Worm (Caenorhabditis elegans) whole organism, L4 larva: ENCODE results near the gene arrd-25.

Source experiments
- F10B5.3 ChIP-seq: sonication (generic microtip); optimal IDR thresholded peaks from 2 replicates; lab custom pipeline; 2016; ENCODE audit warnings: mild to moderate bottlenecking, missing genetic modification characterization, missing compliant biosample characterization
- F44E2.7 ChIP-seq: fragments of 200-800 bp; sonication (Bioruptor generic); IDR thresholded peaks from 2 replicates; pipeline ENCODE4 v2.1.2; 2022; ENCODE audit warnings: missing genetic modification characterization, missing compliant biosample characterization
- R02D3.7 ChIP-seq: fragments of 150-350 bp; sonication (generic microtip); optimal IDR thresholded peaks from 3 replicates; lab custom pipeline; 2014; ENCODE audit warnings: missing biosample characterization, missing genetic modification characterization
- T20F7.1 ChIP-seq: fragments of 200-800 bp; sonication (Bioruptor generic); optimal IDR thresholded peaks from 2 replicates; lab custom pipeline; 2018; ENCODE audit warnings: mild to moderate bottlenecking, missing genetic modification characterization, missing compliant biosample characterization
- Y75B8A.6 ChIP-seq: fragments of 200-800 bp; sonication (Bioruptor generic); IDR thresholded peaks from 2 replicates; pipeline ENCODE4 v1.3.6; 2022; ENCODE audit warnings: missing genetic modification reagents, missing genetic modification characterization, missing compliant biosample characterization
- ZK337.2 ChIP-seq: fragments of 200-800 bp; sonication (Bioruptor generic); IDR thresholded peaks from 2 replicates; pipeline ENCODE4 v1.3.6; 2022; ENCODE audit warnings: missing genetic modification reagents, missing genetic modification characterization, missing compliant biosample characterization
- ZK546.5 ChIP-seq, 2 experiments: sonication (generic microtip); optimal IDR thresholded peaks; 2 replicates each; lab custom pipeline; 2017; ENCODE audit warnings: missing biosample characterization in 2 of 2, missing genetic modification characterization in 2 of 2
- aha-1 ChIP-seq: fragments of 150-350 bp; peaks from one replicate; lab custom pipeline; 2014; ENCODE audit warnings: missing biosample characterization, missing genetic modification characterization
- arid-1 ChIP-seq: fragments of 200-800 bp; sonication (Bioruptor generic); conservative IDR thresholded peaks from 2 replicates; pipeline ENCODE4 v1.3.6; 2022; ENCODE audit warnings: missing genetic modification reagents, missing genetic modification characterization, missing compliant biosample characterization
- ceh-32 ChIP-seq: sonication (generic microtip); optimal IDR thresholded peaks from 2 replicates; lab custom pipeline; 2016; ENCODE audit warnings: mild to moderate bottlenecking, missing genetic modification characterization, missing compliant biosample characterization; ENCODE audit not compliant: poor library complexity
- cey-2 ChIP-seq: sonication (generic microtip); optimal IDR thresholded peaks from 3 replicates; lab custom pipeline; 2017; ENCODE audit warnings: missing genetic modification characterization, mild to moderate bottlenecking, missing compliant biosample characterization, antibody characterized with exemption, borderline replicate concordance; ENCODE audit not compliant: insufficient read depth
- ctbp-1 ChIP-seq: fragments of 200-800 bp; sonication (Bioruptor generic); IDR thresholded peaks from 2 replicates; pipeline ENCODE4 v1.3.6; 2022; ENCODE audit warnings: missing genetic modification reagents, missing genetic modification characterization, missing compliant biosample characterization
- daf-12 ChIP-seq: fragments of 150-350 bp; optimal IDR thresholded peaks from 2 replicates; lab custom pipeline; 2014; ENCODE audit warnings: missing biosample characterization, missing genetic modification reagents, missing genetic modification characterization
- daf-19 ChIP-seq: fragments of 200-800 bp; sonication (Bioruptor generic); conservative IDR thresholded peaks from 2 replicates; pipeline ENCODE4 v1.3.6; 2022; ENCODE audit warnings: missing genetic modification characterization, missing compliant biosample characterization
- daf-8 ChIP-seq: fragments of 200-800 bp; sonication (Bioruptor generic); IDR thresholded peaks from 2 replicates; pipeline ENCODE4 v1.3.6; 2022; ENCODE audit warnings: missing genetic modification characterization, missing compliant biosample characterization
- dpl-1 ChIP-seq: fragments of 150-350 bp; optimal IDR thresholded peaks from 2 replicates; lab custom pipeline; 2014; ENCODE audit warnings: missing biosample characterization, missing genetic modification reagents, missing genetic modification characterization
- egl-43 ChIP-seq: fragments of 200-800 bp; sonication (Bioruptor generic); IDR thresholded peaks from 2 replicates; pipeline ENCODE4 v1.3.6; 2022; ENCODE audit warnings: missing genetic modification reagents, missing genetic modification characterization, missing compliant biosample characterization
- fkh-10 ChIP-seq: fragments of 150-350 bp; optimal IDR thresholded peaks from 2 replicates; lab custom pipeline; 2014; ENCODE audit warnings: missing biosample characterization, missing genetic modification reagents, missing genetic modification characterization
- hif-1 ChIP-seq, 2 experiments: sonication (generic microtip); optimal IDR thresholded peaks; 2 replicates each; lab custom pipeline; 2016 to 2017; ENCODE audit warnings: missing compliant biosample characterization in 2 of 2, missing genetic modification characterization in 2 of 2, missing genetic modification reagents in 2 of 2, missing genotype in 2 of 2, mild to moderate bottlenecking in 1 of 2
- hlh-11 ChIP-seq: fragments of 200-800 bp; sonication (Bioruptor generic); optimal IDR thresholded peaks from 2 replicates; lab custom pipeline; 2018; ENCODE audit warnings: mild to moderate bottlenecking, missing genetic modification characterization, missing compliant biosample characterization
- hlh-30 ChIP-seq: sonication (generic microtip); optimal IDR thresholded peaks from 2 replicates; lab custom pipeline; 2017; ENCODE audit warnings: antibody characterized with exemption, mild to moderate bottlenecking, missing genetic modification characterization, missing compliant biosample characterization; ENCODE audit not compliant: insufficient read depth
- lin-13 ChIP-seq: fragments of 150-350 bp; optimal IDR thresholded peaks from 2 replicates; lab custom pipeline; 2014; ENCODE audit warnings: missing biosample characterization, missing genetic modification reagents, missing genetic modification characterization
- lin-29 ChIP-seq: fragments of 200-800 bp; sonication (Bioruptor generic); IDR thresholded peaks from 2 replicates; pipeline ENCODE4 v1.3.6; 2022; ENCODE audit warnings: missing genetic modification reagents, missing genetic modification characterization, missing compliant biosample characterization
- lin-38 ChIP-seq: fragments of 200-800 bp; sonication (Bioruptor generic); IDR thresholded peaks from 2 replicates; pipeline ENCODE4 v1.3.6; 2022; ENCODE audit warnings: missing genetic modification reagents, missing genetic modification characterization, missing compliant biosample characterization
- lin-39 ChIP-seq: fragments of 150-350 bp; optimal IDR thresholded peaks from 2 replicates; lab custom pipeline; 2014; ENCODE audit warnings: missing biosample characterization, missing genetic modification reagents, missing genetic modification characterization
- lir-3 ChIP-seq: sonication (generic microtip); optimal IDR thresholded peaks from 2 replicates; lab custom pipeline; 2016; ENCODE audit warnings: mild to moderate bottlenecking, missing genetic modification characterization, missing compliant biosample characterization
- lsy-2 ChIP-seq, 2 experiments: fragments of 150-350 bp in 1 of 2; sonication (generic microtip) in 1 of 2; optimal IDR thresholded peaks; 2 replicates each; lab custom pipeline; 2014 to 2017; ENCODE audit warnings: missing biosample characterization in 2 of 2, missing genetic modification characterization in 2 of 2
- madf-5 ChIP-seq, 2 experiments: fragments of 200-800 bp; sonication (Bioruptor generic); IDR thresholded peaks; 2 replicates each; pipeline ENCODE4 v1.3.6; 2022; ENCODE audit warnings: missing compliant biosample characterization in 2 of 2, missing genetic modification characterization in 2 of 2
- mes-2 ChIP-seq: sonication (generic microtip); optimal IDR thresholded peaks from 2 replicates; lab custom pipeline; 2016; ENCODE audit warnings: missing genotype, mild to moderate bottlenecking, missing genetic modification characterization, missing compliant biosample characterization; ENCODE audit not compliant: poor library complexity, severe bottlenecking
- mxl-2 ChIP-seq: fragments of 200-800 bp; sonication (Bioruptor generic); conservative IDR thresholded peaks from 2 replicates; pipeline ENCODE4 v1.3.6; 2022; ENCODE audit warnings: missing genetic modification reagents, missing genetic modification characterization, missing compliant biosample characterization
- mxl-3 ChIP-seq: fragments of 200-800 bp; sonication (Bioruptor generic); optimal IDR thresholded peaks from 2 replicates; lab custom pipeline; 2018; ENCODE audit warnings: mild to moderate bottlenecking, missing genetic modification characterization, missing compliant biosample characterization
- nhr-102 ChIP-seq: sonication (generic microtip); optimal IDR thresholded peaks from 2 replicates; lab custom pipeline; 2016; ENCODE audit warnings: mild to moderate bottlenecking, missing genetic modification characterization, moderate library complexity, missing compliant biosample characterization
- nhr-28 ChIP-seq: fragments of 150-350 bp; optimal IDR thresholded peaks from 2 replicates; lab custom pipeline; 2014; ENCODE audit warnings: missing biosample characterization, missing genetic modification characterization
- nhr-42 ChIP-seq: fragments of 200-800 bp; sonication (Bioruptor generic); IDR thresholded peaks from 2 replicates; pipeline ENCODE4 v1.3.6; 2022; ENCODE audit warnings: missing genetic modification characterization, missing compliant biosample characterization
- nhr-48 ChIP-seq: sonication (generic microtip); optimal IDR thresholded peaks from 2 replicates; lab custom pipeline; 2016; ENCODE audit warnings: mild to moderate bottlenecking, missing genetic modification characterization, missing compliant biosample characterization
- nhr-76 ChIP-seq: fragments of 150-350 bp; optimal IDR thresholded peaks from 2 replicates; lab custom pipeline; 2014; ENCODE audit warnings: missing biosample characterization, missing genetic modification characterization
- pha-4 ChIP-seq, 2 experiments: fragments of 150-350 bp in 1 of 2; fragments of 200-800 bp in 1 of 2; sonication (Bioruptor generic) in 1 of 2; IDR thresholded peaks in 1 of 2; optimal IDR thresholded peaks in 1 of 2; 2 replicates each; pipeline versions ENCODE4 v1.3.6 to Lab custom; 2014 to 2022; ENCODE audit warnings: missing genetic modification characterization in 2 of 2, missing genetic modification reagents in 2 of 2, missing biosample characterization in 1 of 2, missing compliant biosample characterization in 1 of 2
- php-3 ChIP-seq: fragments of 200-800 bp; sonication (Bioruptor generic); IDR thresholded peaks from 2 replicates; pipeline ENCODE4 v1.3.6; 2022; ENCODE audit warnings: missing genetic modification reagents, missing genetic modification characterization, missing compliant biosample characterization
- saeg-2 ChIP-seq: fragments of 200-800 bp; sonication (Bioruptor generic); IDR thresholded peaks from 2 replicates; pipeline ENCODE4 v1.3.6; 2022; ENCODE audit warnings: missing genetic modification reagents, missing genetic modification characterization, missing compliant biosample characterization
- set-16 ChIP-seq: fragments of 200-800 bp; sonication (Bioruptor generic); IDR thresholded peaks from 2 replicates; pipeline ENCODE4 v1.3.6; 2022; ENCODE audit warnings: missing genetic modification reagents, missing genetic modification characterization, missing compliant biosample characterization
- snpc-4 ChIP-seq: fragments of 150-350 bp; optimal IDR thresholded peaks from 2 replicates; lab custom pipeline; 2014; ENCODE audit warnings: missing biosample characterization, missing genetic modification characterization
- spr-1 ChIP-seq: sonication (generic microtip); optimal IDR thresholded peaks from 2 replicates; lab custom pipeline; 2016; ENCODE audit warnings: mild to moderate bottlenecking, missing genetic modification characterization, missing compliant biosample characterization
- spr-3 ChIP-seq: fragments of 200-800 bp; sonication (Bioruptor generic); optimal IDR thresholded peaks from 2 replicates; lab custom pipeline; 2018; ENCODE audit warnings: mild to moderate bottlenecking, missing genetic modification characterization, missing compliant biosample characterization
- tag-97 ChIP-seq: fragments of 200-800 bp; sonication (Bioruptor generic); IDR thresholded peaks from 2 replicates; pipeline ENCODE4 v1.3.6; 2022; ENCODE audit warnings: missing genetic modification characterization, missing compliant biosample characterization
- unc-130 ChIP-seq: sonication (generic microtip); optimal IDR thresholded peaks from 2 replicates; lab custom pipeline; 2016; ENCODE audit warnings: missing genetic modification reagents, missing genetic modification characterization, missing compliant biosample characterization
- unc-39 ChIP-seq: sonication (generic microtip); optimal IDR thresholded peaks from 2 replicates; lab custom pipeline; 2017; ENCODE audit warnings: missing biosample characterization, missing genetic modification characterization
- vab-7 ChIP-seq: fragments of 200-800 bp; sonication (Bioruptor generic); IDR thresholded peaks from 2 replicates; pipeline ENCODE4 v1.3.6; 2022; ENCODE audit warnings: missing genetic modification reagents, missing genetic modification characterization, missing compliant biosample characterization
- zag-1 ChIP-seq: fragments of 150-350 bp; optimal IDR thresholded peaks from 2 replicates; lab custom pipeline; 2014; ENCODE audit warnings: missing biosample characterization, missing genetic modification characterization
- ztf-11 ChIP-seq: fragments of 150-350 bp; optimal IDR thresholded peaks from 2 replicates; lab custom pipeline; 2014; ENCODE audit warnings: missing biosample characterization, missing genetic modification characterization

Gene arrd-25

DNA sequence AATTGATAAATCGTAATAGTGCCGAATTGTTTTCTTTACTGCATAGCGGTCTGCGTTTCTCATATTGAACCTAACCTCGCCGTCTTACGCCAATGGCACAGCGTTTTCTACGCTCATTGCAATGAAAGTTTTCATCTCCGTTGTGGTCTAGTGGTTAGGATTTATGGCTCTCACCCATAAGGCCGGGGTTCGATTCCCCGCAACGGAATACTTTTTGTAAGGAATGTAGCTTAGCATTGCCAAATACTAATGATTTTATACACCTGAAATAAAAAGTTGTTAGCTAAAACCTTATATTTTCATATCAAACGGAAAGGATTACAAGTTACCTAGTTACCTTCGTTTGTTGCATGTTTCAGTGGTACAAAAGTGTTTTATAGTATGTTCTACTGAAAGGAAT lies 17.8 kb upstream of the arrd-25 start (continued):
- peak; percentile 88 for TF ChIP-seq pha-4 (GFP tag; IDR thresholded peaks at IDR 0.05; lab: Robert Waterston, UW)
- TF ChIP-seq pha-4 (tag; optimal IDR thresholded peaks at IDR 0.05; lab: Kevin White, UChicago) = peak; percentile 42
- peak; percentile 91 for TF ChIP-seq egl-43 (GFP tag; lab: Robert Waterston, UW)
- no peak for TF ChIP-seq ZK546.5 (tag; optimal IDR thresholded peaks at IDR 0.05; lab: Kevin White, UChicago)
- TF ChIP-seq cey-2 (tag; lab: Kevin White, UChicago) = no peak
- no peak for TF ChIP-seq tag-97 (GFP tag; lab: Robert Waterston, UW)
- peak; percentile 77 for TF ChIP-seq lin-38
- TF ChIP-seq lin-13 (GFP tag; lab: Kevin White, UChicago) = peak; percentile 68
- TF ChIP-seq fkh-10 (GFP tag; lab: Kevin White, UChicago) = peak; percentile 53
- 0 out of 2 replicates have a peak, but pooled peaks have one; percentile 58 for TF ChIP-seq mxl-2 (GFP tag; lab: Robert Waterston, UW)
- TF ChIP-seq lsy-2 (tag; optimal IDR thresholded peaks at IDR 0.05; lab: Kevin White, UChicago) = peak in 1 of 2 experiments; percentile 56
- peak; percentile 58 for TF ChIP-seq nhr-28 (tag; lab: Kevin White, UChicago)
- peak; percentile 65 for TF ChIP-seq nhr-48 (tag; lab: Kevin White, UChicago)
- no peak for TF ChIP-seq spr-3 (GFP tag; lab: Kevin White, UChicago)
- TF ChIP-seq nhr-76 (tag; lab: Kevin White, UChicago) = no peak
- TF ChIP-seq R02D3.7 = no peak
- peak; percentile 70 for TF ChIP-seq unc-130
- TF ChIP-seq T20F7.1 (GFP tag; lab: Kevin White, UChicago) = peak; percentile 58
- TF ChIP-seq mes-2 = peak; percentile 85
- peak; percentile 41 for TF ChIP-seq mxl-3
- peak; percentile 66 for TF ChIP-seq hlh-30 (tag; lab: Kevin White, UChicago)
- peak; percentile 92 for TF ChIP-seq vab-7 (GFP tag; lab: Robert Waterston, UW)
- TF ChIP-seq ztf-11 (tag; lab: Kevin White, UChicago) = no peak
- peak; percentile 48 for TF ChIP-seq dpl-1
- peak; percentile 73 for TF ChIP-seq nhr-42 (GFP tag; lab: Robert Waterston, UW)
- TF ChIP-seq unc-39 (tag; lab: Kevin White, UChicago) = no peak
- TF ChIP-seq hlh-11 (tag; lab: Kevin White, UChicago) = peak; percentile 63
- TF ChIP-seq snpc-4 (tag; lab: Kevin White, UChicago) = no peak
- peak; percentile 87; the same call in 1 of the 2 replicates for TF ChIP-seq F44E2.7 (GFP tag; lab: Robert Waterston, UW)
- TF ChIP-seq lir-3 (tag; lab: Kevin White, UChicago) = peak; percentile 78
- peak; percentile 94 for TF ChIP-seq daf-19
- no peak for TF ChIP-seq zag-1 (tag; lab: Kevin White, UChicago)
- peak; percentile 84 for TF ChIP-seq nhr-102 (tag; lab: Kevin White, UChicago)
- no peak for TF ChIP-seq set-16
- 0 out of 2 replicates have a peak, but pooled peaks have one; percentile 52 for TF ChIP-seq Y75B8A.6 (GFP tag; lab: Robert Waterston, UW)
- no peak for TF ChIP-seq daf-8 (GFP tag; lab: Robert Waterston, UW)
- peak; percentile 75 to 80; a peak in 2 of 4 replicates for TF ChIP-seq madf-5 (GFP tag; IDR thresholded peaks at IDR 0.05; lab: Robert Waterston, UW)
- peak; percentile 72; the same call in 1 of the 2 replicates for TF ChIP-seq lin-29 (GFP tag; lab: Robert Waterston, UW)
- TF ChIP-seq spr-1 (tag; lab: Kevin White, UChicago) = peak; percentile 80
- no peak for TF ChIP-seq saeg-2
- TF ChIP-seq hif-1 (tag; optimal IDR thresholded peaks at IDR 0.05; lab: Kevin White, UChicago) = peak in 1 of 2 experiments; percentile 59
- TF ChIP-seq aha-1 (tag; lab: Kevin White, UChicago) = peak; percentile 90
- no peak for TF ChIP-seq lin-39 (tag; lab: Kevin White, UChicago)
- TF ChIP-seq php-3 (GFP tag; lab: Robert Waterston, UW) = peak; percentile 81
- peak; percentile 18 for TF ChIP-seq ceh-32 (tag; lab: Kevin White, UChicago)
- peak; percentile 64 for TF ChIP-seq arid-1
- TF ChIP-seq daf-12 (tag; lab: Kevin White, UChicago) = no peak
- peak; percentile 67; the same call in 1 of the 2 replicates for TF ChIP-seq ZK337.2 (GFP tag; lab: Robert Waterston, UW)
- TF ChIP-seq ctbp-1 = peak; percentile 90
- TF ChIP-seq F10B5.3 = peak; percentile 46
